Worm (Caenorhabditis elegans): ENCODE measurements around the gene grl-27.
"Not testable (repeated sequence)": the region's sequence is repeated elsewhere in the genome, so short reads cannot be mapped to it uniquely, and the experiment has no call there.

ce11 chrV:3620608-3621007 lies 44.9 kb upstream of the grl-27 start, which contains the start of gene srx-93:
- TF ChIP-seq unc-62 (GFP tag; optimal IDR thresholded peaks at IDR 0.05); elt-1 (tag; optimal IDR thresholded peaks at IDR 0.05; ENCODE audit: borderline replicate concordance, insufficient read depth); nhr-237 (tag; optimal IDR thresholded peaks at IDR 0.05); mep-1 (tag; optimal IDR thresholded peaks at IDR 0.05); ceh-43 (GFP tag; optimal IDR thresholded peaks at IDR 0.05): not testable (repeated sequence)
